Fruit fly (Drosophila melanogaster) whole organism: ENCODE results near the gene CG44362.

Experiments
- CG8478 ChIP-seq: fragments of >200 bp; optimal IDR thresholded peaks from 2 replicates; lab custom pipeline; 2018; ENCODE audit warnings: inconsistent platforms
- EcR ChIP-seq, 2 experiments: fragments of >200 bp; optimal IDR thresholded peaks; 2 replicates each; lab custom pipeline; 2017; ENCODE audit warnings: missing biosample characterization in 2 of 2, missing genetic modification characterization in 2 of 2, missing genetic modification reagents in 2 of 2
- pan ChIP-seq: fragments of >200 bp; optimal IDR thresholded peaks from 2 replicates; lab custom pipeline; 2017
- psq ChIP-seq: fragments of >200 bp; optimal IDR thresholded peaks from 2 replicates; lab custom pipeline; 2017
- usp ChIP-seq: fragments of >200 bp; optimal IDR thresholded peaks from 2 replicates; lab custom pipeline; 2017; ENCODE audit warnings: missing biosample characterization, missing genetic modification characterization, mixed read lengths

dm6 chr3L:11398484-11399088, 1.2 kb downstream of the CG44362 start:
- TF ChIP-seq EcR (GFP tag; optimal IDR thresholded peaks at IDR 0.05; lab: Kevin White, UChicago) (no peak), psq (lab: Kevin White, UChicago) (no peak), pan (lab: Kevin White, UChicago) (no peak), CG8478 (lab: Kevin White, UChicago) (no peak), usp (GFP tag; lab: Kevin White, UChicago) (no peak)
